Worm (Caenorhabditis elegans) whole organism, early embryonic: ENCODE measurements around the gene srlf-29.
"Not testable (repeated sequence)": the region's sequence is repeated elsewhere in the genome, so short reads cannot be mapped to it uniquely, and the experiment has no call there.

Source experiments
- B0310.2 ChIP-seq: sonication (generic microtip); optimal IDR thresholded peaks from 2 replicates; lab custom pipeline; 2016; ENCODE audit warnings: mild to moderate bottlenecking, missing genetic modification characterization, missing compliant biosample characterization
- F13C5.2 ChIP-seq: sonication (generic microtip); optimal IDR thresholded peaks from 2 replicates; lab custom pipeline; 2017; ENCODE audit warnings: mild to moderate bottlenecking, missing genetic modification characterization, inconsistent platforms, missing compliant biosample characterization
- aly-1 ChIP-seq: sonication (generic microtip); optimal IDR thresholded peaks from 2 replicates; lab custom pipeline; 2016; ENCODE audit warnings: missing genetic modification characterization, missing compliant biosample characterization
- ama-1 ChIP-seq: fragments of 150-350 bp; optimal IDR thresholded peaks from 2 replicates; lab custom pipeline; 2014
- ceh-13 ChIP-seq: fragments of 200-800 bp; sonication (Bioruptor generic); optimal IDR thresholded peaks from 2 replicates; lab custom pipeline; 2018; ENCODE audit warnings: mild to moderate bottlenecking, missing genetic modification characterization, missing compliant biosample characterization
- ceh-36 ChIP-seq: sonication (generic microtip); optimal IDR thresholded peaks from 2 replicates; lab custom pipeline; 2016; ENCODE audit warnings: missing genetic modification characterization, inconsistent platforms, missing compliant biosample characterization
- ets-7 ChIP-seq: sonication (generic microtip); optimal IDR thresholded peaks from 2 replicates; lab custom pipeline; 2016; ENCODE audit warnings: missing genotype, missing genetic modification characterization, missing compliant biosample characterization
- flt-1 ChIP-seq: fragments of 200-800 bp; sonication (Bioruptor generic); IDR thresholded peaks from 2 replicates; pipeline ENCODE4 v1.3.6; 2022; ENCODE audit warnings: missing genetic modification characterization, missing compliant biosample characterization
- hmbx-1 ChIP-seq: sonication (generic microtip); optimal IDR thresholded peaks from 2 replicates; lab custom pipeline; 2016; ENCODE audit warnings: mild to moderate bottlenecking, missing genetic modification characterization, missing compliant biosample characterization
- hmg-4 ChIP-seq: fragments of 200-800 bp; sonication (Bioruptor generic); optimal IDR thresholded peaks from 2 replicates; lab custom pipeline; 2018; ENCODE audit warnings: mild to moderate bottlenecking, missing genetic modification characterization, missing compliant biosample characterization
- hnd-1 ChIP-seq: sonication (generic microtip); optimal IDR thresholded peaks from 2 replicates; lab custom pipeline; 2016; ENCODE audit warnings: missing genetic modification characterization, missing compliant biosample characterization
- pes-1 ChIP-seq: fragments of 200-800 bp; sonication (Bioruptor generic); IDR thresholded peaks from 2 replicates; pipeline ENCODE4 v1.3.6; 2022; ENCODE audit warnings: missing genetic modification reagents, missing genetic modification characterization, missing compliant biosample characterization
- scrt-1 ChIP-seq: fragments of 200-800 bp; sonication (Bioruptor generic); IDR thresholded peaks from 2 replicates; pipeline ENCODE4 v1.3.6; 2022; ENCODE audit warnings: missing genetic modification characterization, missing compliant biosample characterization
- sea-1 ChIP-seq: fragments of 200-800 bp; sonication (Bioruptor generic); conservative IDR thresholded peaks from 2 replicates; pipeline ENCODE4 v1.3.6; 2022; ENCODE audit warnings: missing genetic modification characterization, missing compliant biosample characterization
- tbx-11 ChIP-seq: fragments of 200-800 bp; sonication (Bioruptor generic); IDR thresholded peaks from 2 replicates; pipeline ENCODE4 v1.3.6; 2022; ENCODE audit warnings: missing genetic modification characterization, missing compliant biosample characterization
- tbx-37 ChIP-seq: fragments of 200-800 bp; sonication (Bioruptor generic); conservative IDR thresholded peaks from 2 replicates; pipeline ENCODE4 v1.3.6; 2022; ENCODE audit warnings: missing genetic modification reagents, missing genetic modification characterization, missing compliant biosample characterization
- tra-4 ChIP-seq: sonication (generic microtip); optimal IDR thresholded peaks from 2 replicates; lab custom pipeline; 2017; ENCODE audit warnings: missing genetic modification characterization, missing compliant biosample characterization

Gene srlf-29

DNA sequence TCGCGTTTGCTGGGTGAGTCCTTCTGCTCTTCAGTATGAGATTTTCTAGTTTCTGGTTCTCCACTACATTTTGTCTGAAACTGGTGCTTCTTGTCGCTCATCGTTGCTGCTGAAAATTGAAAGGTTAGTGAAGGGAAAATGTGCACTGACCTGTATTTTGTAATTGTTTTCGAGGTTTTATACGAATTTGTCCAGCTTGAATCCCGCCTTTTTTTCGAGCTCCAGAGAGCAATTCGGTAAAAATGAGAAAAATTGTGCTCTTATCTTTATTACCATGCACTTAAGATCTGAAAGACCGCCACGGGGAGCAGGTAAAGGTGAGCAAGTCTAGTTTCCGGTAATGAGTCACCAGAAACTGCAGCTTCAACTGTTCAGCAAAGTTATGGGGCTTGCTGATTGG, 38.3 kb upstream of the srlf-29 start, which contains the start of gene C08E3.15:
C08E3.15 (minus strand) TSS at position 101 of the 400 bp plus-strand sequence.
- TF ChIP-seq aly-1 (tag; lab: Kevin White, UChicago); pes-1 (GFP tag; lab: Robert Waterston, UW); ets-7 (tag; lab: Kevin White, UChicago): not testable (repeated sequence)

DNA sequence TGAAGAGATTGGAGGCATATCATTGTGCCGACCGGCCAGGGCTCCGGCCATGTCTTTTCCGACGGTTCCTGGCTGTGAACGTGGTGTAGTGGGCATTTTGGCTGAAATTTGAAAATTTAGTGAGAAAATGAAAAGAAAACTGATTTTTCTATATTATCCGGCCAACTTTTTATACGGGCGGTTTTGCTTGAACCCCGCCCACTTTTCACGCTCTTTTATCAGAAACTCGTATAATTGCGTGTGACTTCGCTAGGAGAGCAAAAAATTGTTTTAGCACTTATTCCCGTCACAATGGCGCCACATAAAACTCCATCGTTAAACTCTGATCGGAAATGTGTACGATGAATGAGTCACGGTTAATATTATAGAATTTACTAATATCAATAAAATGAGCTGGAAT, 33.9 kb upstream of the srlf-29 start, which contains the start of gene C08E3.13:
C08E3.13 (minus strand) TSS at position 101 of the 400 bp plus-strand sequence.
- TF ChIP-seq ama-1; B0310.2 (tag; lab: Kevin White, UChicago); scrt-1 (GFP tag; lab: Robert Waterston, UW): not testable (repeated sequence)

DNA sequence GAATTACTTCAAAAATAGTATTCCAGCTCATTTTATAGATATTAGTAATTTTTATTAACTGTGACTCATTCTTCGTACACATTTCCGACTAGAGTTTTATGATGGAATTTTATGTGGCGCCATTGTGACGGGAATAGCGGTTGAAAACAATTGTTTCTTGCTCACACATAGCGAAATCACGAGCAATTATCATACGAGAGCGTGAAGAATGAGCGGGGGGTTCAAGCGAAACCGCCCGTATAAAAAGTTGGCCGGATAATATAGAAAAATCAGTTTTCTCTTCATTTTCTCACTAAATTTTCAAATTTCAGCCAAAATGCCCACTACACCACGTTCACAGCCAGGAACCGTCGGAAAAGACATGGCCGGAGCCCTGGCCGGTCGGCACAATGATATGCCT, 32.6 kb upstream of the srlf-29 start, which contains the start of gene C08E3.1:
C08E3.1 (plus strand) TSS at position 301 of the 400 bp plus-strand sequence.
- not testable (repeated sequence) for TF ChIP-seq B0310.2 (tag; lab: Kevin White, UChicago); sea-1 (GFP tag; lab: Robert Waterston, UW); aly-1 (tag; lab: Kevin White, UChicago)

DNA sequence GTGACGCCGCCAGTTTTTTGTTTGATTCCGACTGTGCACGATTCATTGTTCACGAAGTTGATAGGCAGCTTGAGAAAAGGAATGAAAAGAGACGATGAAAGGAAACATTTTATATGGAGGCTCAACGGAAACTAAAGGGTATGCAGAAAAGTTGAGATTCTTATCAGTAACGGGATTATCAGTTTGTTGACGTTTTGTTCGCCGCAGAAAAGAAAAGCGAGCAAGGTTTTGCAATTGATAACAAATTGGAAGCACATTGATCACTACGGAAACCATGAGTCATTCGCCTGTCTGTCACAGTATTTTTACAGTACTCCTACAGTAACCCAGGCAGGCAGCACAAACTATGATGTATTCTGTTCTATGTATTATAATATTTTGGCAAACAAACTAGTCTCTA, 30.2 kb upstream of the srlf-29 start:
- TF ChIP-seq tbx-37 (no peak), B0310.2 (tag; lab: Kevin White, UChicago) (no peak), scrt-1 (GFP tag; lab: Robert Waterston, UW) (no peak), tbx-11 (GFP tag; lab: Robert Waterston, UW) (no peak), sea-1 (GFP tag; lab: Robert Waterston, UW) (no peak), ets-7 (tag; lab: Kevin White, UChicago) (no peak), tra-4 (tag; lab: Kevin White, UChicago) (no peak), ama-1 (no peak), hnd-1 (tag; lab: Kevin White, UChicago) (no peak), aly-1 (tag; lab: Kevin White, UChicago) (no peak), ceh-36 (tag; lab: Kevin White, UChicago) (no peak), hmg-4 (GFP tag; lab: Kevin White, UChicago) (no peak), F13C5.2 (tag; lab: Kevin White, UChicago) (no peak), ceh-13 (GFP tag; lab: Kevin White, UChicago) (no peak), hmbx-1 (tag; lab: Kevin White, UChicago) (no peak), flt-1 (no peak), pes-1 (GFP tag; lab: Robert Waterston, UW) (no peak)

- TF ChIP-seq aly-1 (tag; lab: Kevin White, UChicago); scrt-1 (GFP tag; lab: Robert Waterston, UW); hmbx-1 (tag; lab: Kevin White, UChicago): not testable (repeated sequence)
These were observed 29.7 kb upstream of the srlf-29 start, which contains the start of gene srg-20 for ce11 chrII:1636392-1636791. Gene srg-20, plus strand, starts transcription at chrII:1636692.

DNA sequence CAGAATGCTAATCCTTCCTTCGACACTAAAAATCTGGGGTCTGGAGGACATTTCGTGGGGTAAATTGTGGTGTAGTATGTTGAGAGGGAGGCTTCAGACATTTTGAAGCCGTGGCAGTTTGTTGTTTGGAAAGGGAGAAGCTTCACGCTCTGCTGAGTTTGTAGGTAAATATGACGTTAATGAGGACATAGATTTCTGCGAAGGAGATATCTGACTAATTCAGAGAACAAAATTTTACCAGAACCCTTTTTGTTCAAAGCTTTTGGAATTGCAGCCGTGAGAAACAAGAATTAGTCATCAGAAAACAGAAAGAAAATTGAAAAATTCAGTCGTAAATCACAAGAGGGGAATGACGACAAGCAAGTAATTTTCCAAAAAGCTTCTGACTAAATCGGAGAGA, 25.6 kb upstream of the srlf-29 start, which contains the start of gene srh-72:
srh-72 (minus strand) TSS at position 101 of the 400 bp plus-strand sequence.
- TF ChIP-seq sea-1 (GFP tag; lab: Robert Waterston, UW), result no peak
- TF ChIP-seq ceh-36 (tag; lab: Kevin White, UChicago), result no peak
- TF ChIP-seq hmbx-1 (tag; lab: Kevin White, UChicago), result no peak
- no peak for TF ChIP-seq tbx-11 (GFP tag; lab: Robert Waterston, UW)
- TF ChIP-seq ets-7 (tag; lab: Kevin White, UChicago), result no peak
- TF ChIP-seq hnd-1 (tag; lab: Kevin White, UChicago), result no peak
- no peak for TF ChIP-seq hmg-4 (GFP tag; lab: Kevin White, UChicago)
- TF ChIP-seq ceh-13 (GFP tag; lab: Kevin White, UChicago), result no peak
- no peak for TF ChIP-seq pes-1 (GFP tag; lab: Robert Waterston, UW)
- no peak for TF ChIP-seq ama-1
- no peak for TF ChIP-seq tra-4 (tag; lab: Kevin White, UChicago)
- TF ChIP-seq F13C5.2 (tag; lab: Kevin White, UChicago), result no peak
- TF ChIP-seq aly-1 (tag; lab: Kevin White, UChicago), result no peak
- TF ChIP-seq tbx-37, result no peak
- TF ChIP-seq flt-1, result no peak
- no peak for TF ChIP-seq scrt-1 (GFP tag; lab: Robert Waterston, UW)

- TF ChIP-seq ets-7 (tag; lab: Kevin White, UChicago) (no peak), ceh-13 (GFP tag; lab: Kevin White, UChicago) (no peak), ceh-36 (tag; lab: Kevin White, UChicago) (no peak), F13C5.2 (tag; lab: Kevin White, UChicago) (no peak), sea-1 (GFP tag; lab: Robert Waterston, UW) (no peak), pes-1 (GFP tag; lab: Robert Waterston, UW) (no peak), ama-1 (no peak), tra-4 (tag; lab: Kevin White, UChicago) (no peak), hmg-4 (GFP tag; lab: Kevin White, UChicago) (no peak), B0310.2 (tag; lab: Kevin White, UChicago) (no peak), hmbx-1 (tag; lab: Kevin White, UChicago) (no peak)
These were observed 21.3 kb upstream of the srlf-29 start, which contains the start of gene ZC204.6 for ce11 chrII:1644777-1645348. Gene ZC204.6, minus strand, starts transcription at chrII:1644827.

- TF ChIP-seq ceh-36 (tag; lab: Kevin White, UChicago) (no peak), flt-1 (no peak), B0310.2 (tag; lab: Kevin White, UChicago) (no peak)
These were observed 19.9 kb upstream of the srlf-29 start, which contains the start of gene ZC204.17 for ce11 chrII:1646199-1646598. Gene ZC204.17, minus strand, starts transcription at chrII:1646299.
